Worm (Caenorhabditis elegans) whole organism, L4/young adult: ENCODE data around the gene R04A9.7.

Source experiments
- W03F9.2 ChIP-seq: fragments of 150-350 bp; optimal IDR thresholded peaks from 2 replicates; lab custom pipeline; 2014; ENCODE audit warnings: missing biosample characterization, missing genetic modification characterization
- dao-5 ChIP-seq: sonication (generic microtip); optimal IDR thresholded peaks from 2 replicates; lab custom pipeline; 2016; ENCODE audit warnings: missing genotype, missing genetic modification characterization, moderate library complexity, missing compliant biosample characterization
- him-1 ChIP-seq: sonication (generic microtip); optimal IDR thresholded peaks from 2 replicates; lab custom pipeline; 2016; ENCODE audit warnings: missing genotype, missing genetic modification reagents, missing genetic modification characterization, missing compliant biosample characterization

DNA sequence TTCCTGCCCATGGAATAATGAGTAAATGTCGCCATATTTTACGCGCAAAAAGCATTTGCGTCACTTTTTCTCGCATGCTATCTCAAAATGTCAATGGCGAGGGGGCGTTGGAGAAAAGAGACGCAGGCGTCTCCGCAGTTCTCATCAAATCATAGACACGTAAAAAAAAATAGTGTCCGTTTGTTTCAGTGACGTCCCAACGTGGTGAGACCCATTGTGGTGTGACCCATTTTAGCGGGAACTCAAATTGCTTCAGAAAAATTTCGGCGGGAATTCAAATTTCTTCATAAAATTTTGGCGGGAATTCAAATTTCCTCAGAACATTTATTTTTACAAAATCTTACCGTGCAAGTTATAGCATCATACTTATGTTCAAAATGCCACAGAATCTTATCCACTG is 50.9 kb downstream of the R04A9.7 start:
- TF ChIP-seq him-1 (tag; lab: Kevin White, UChicago) (no peak), W03F9.2 (tag; lab: Kevin White, UChicago) (no peak), dao-5 (tag; lab: Kevin White, UChicago) (no peak)
